Fruit fly (Drosophila melanogaster) whole organism, embryonic: ENCODE data around the gene NimC1.

Source experiments
- ATbp ChIP-seq: fragments of 200-800 bp; sonication (Bioruptor generic); optimal IDR thresholded peaks from 2 replicates; lab custom pipeline; 2017; ENCODE audit warnings: missing biosample characterization, mild to moderate bottlenecking, missing genetic modification characterization, missing genetic modification reagents
- Atf-2 ChIP-seq: fragments of 200-800 bp; sonication (Bioruptor generic); optimal IDR thresholded peaks from 2 replicates; lab custom pipeline; 2016; ENCODE audit warnings: missing biosample characterization, missing genetic modification characterization
- Bteb2 ChIP-seq: fragments of 200-800 bp; sonication (Bioruptor generic); optimal IDR thresholded peaks from 2 replicates; lab custom pipeline; 2016; ENCODE audit warnings: missing biosample characterization, missing genetic modification characterization
- CG11085 ChIP-seq: fragments of 200-800 bp; sonication (Bioruptor generic); IDR thresholded peaks from 2 replicates; pipeline ENCODE4 v1.3.6; 2022; ENCODE audit warnings: missing biosample characterization, missing genetic modification characterization
- CG11696 ChIP-seq: fragments of 200-800 bp; sonication (Bioruptor generic); IDR thresholded peaks from 2 replicates; pipeline ENCODE4 v1.3.6; 2022; ENCODE audit warnings: missing biosample characterization, missing genetic modification characterization
- CG12236 ChIP-seq: fragments of 200-800 bp; sonication (Bioruptor generic); optimal IDR thresholded peaks from 2 replicates; lab custom pipeline; 2016; ENCODE audit warnings: missing biosample characterization, missing genetic modification characterization
- CG1233 ChIP-seq: fragments of 200-800 bp; sonication (Bioruptor generic); optimal IDR thresholded peaks from 4 replicates; lab custom pipeline; 2018; ENCODE audit warnings: missing biosample characterization, mild to moderate bottlenecking, missing genetic modification characterization
- CG14667 ChIP-seq: fragments of 200-800 bp; sonication (Bioruptor generic); IDR thresholded peaks from 2 replicates; pipeline ENCODE4 v1.3.6; 2022; ENCODE audit warnings: missing biosample characterization, missing genetic modification characterization
- CG15514 ChIP-seq: fragments of 200-800 bp; sonication (Bioruptor generic); optimal IDR thresholded peaks from 3 replicates; lab custom pipeline; 2017; ENCODE audit warnings: missing biosample characterization, missing genetic modification characterization, mild to moderate bottlenecking, moderate library complexity, missing genetic modification reagents
- CG17359 ChIP-seq: fragments of 200-800 bp; sonication (Bioruptor generic); optimal IDR thresholded peaks from 3 replicates; lab custom pipeline; 2018; ENCODE audit warnings: missing biosample characterization, mild to moderate bottlenecking, missing genetic modification characterization, moderate library complexity
- CG17361 ChIP-seq: fragments of 200-800 bp; sonication (Bioruptor generic); IDR thresholded peaks from 3 replicates; pipeline ENCODE4 v1.3.6; 2022; ENCODE audit warnings: missing biosample characterization, missing genetic modification characterization
- CG18764 ChIP-seq: fragments of 200-800 bp; sonication (Bioruptor generic); optimal IDR thresholded peaks from 3 replicates; lab custom pipeline; 2016; ENCODE audit warnings: missing biosample characterization, missing genetic modification characterization
- CG34376 ChIP-seq: fragments of 200-800 bp; sonication (Bioruptor generic); optimal IDR thresholded peaks from 2 replicates; lab custom pipeline; 2018; ENCODE audit warnings: missing biosample characterization, mild to moderate bottlenecking, missing genetic modification characterization
- CG3847 ChIP-seq: fragments of 200-800 bp; sonication (Bioruptor generic); IDR thresholded peaks from 2 replicates; pipeline ENCODE4 v1.3.6; 2022; ENCODE audit warnings: missing biosample characterization, missing genetic modification characterization
- CG4328 ChIP-seq: fragments of 200-800 bp; sonication (Bioruptor generic); optimal IDR thresholded peaks from 3 replicates; lab custom pipeline; 2017; ENCODE audit warnings: missing biosample characterization, missing genetic modification reagents, missing genetic modification characterization
- CG4617 ChIP-seq: fragments of 200-800 bp; sonication (Bioruptor generic); optimal IDR thresholded peaks from 3 replicates; lab custom pipeline; 2016; ENCODE audit warnings: missing biosample characterization, missing genetic modification characterization, borderline replicate concordance
- CG7786 ChIP-seq: fragments of 200-800 bp; sonication (Bioruptor generic); optimal IDR thresholded peaks from 2 replicates; lab custom pipeline; 2016; ENCODE audit warnings: missing biosample characterization, missing genetic modification characterization
- CG9727 ChIP-seq: fragments of 200-800 bp; sonication (Bioruptor generic); optimal IDR thresholded peaks from 3 replicates; lab custom pipeline; 2017; ENCODE audit warnings: missing biosample characterization, mild to moderate bottlenecking, missing genetic modification characterization
- CG9817 ChIP-seq: fragments of 200-800 bp; sonication (Bioruptor generic); optimal IDR thresholded peaks from 2 replicates; lab custom pipeline; 2018; ENCODE audit warnings: missing biosample characterization, mild to moderate bottlenecking, missing genetic modification characterization, moderate library complexity
- CrebB ChIP-seq: fragments of 200-800 bp; sonication (Bioruptor generic); optimal IDR thresholded peaks from 3 replicates; lab custom pipeline; 2018; ENCODE audit warnings: missing biosample characterization, mild to moderate bottlenecking, missing genetic modification characterization
- Deaf1 ChIP-seq: fragments of 200-800 bp; optimal IDR thresholded peaks from 3 replicates; lab custom pipeline; 2019; ENCODE audit warnings: missing biosample characterization, mild to moderate bottlenecking, missing genetic modification characterization, moderate library complexity
- Dek ChIP-seq: fragments of 200-800 bp; sonication (Bioruptor generic); optimal IDR thresholded peaks from 3 replicates; lab custom pipeline; 2019; ENCODE audit warnings: missing biosample characterization, mild to moderate bottlenecking, missing genetic modification characterization, moderate library complexity
- Dfd ChIP-seq, 2 experiments: fragments of >200 bp; optimal IDR thresholded peaks; 2 replicates each; lab custom pipeline; 2017; ENCODE audit warnings: missing biosample characterization in 2 of 2, missing genetic modification characterization in 2 of 2
- ERR ChIP-seq: fragments of 200-800 bp; sonication (Bioruptor generic); optimal IDR thresholded peaks from 2 replicates; lab custom pipeline; 2016; ENCODE audit warnings: missing biosample characterization, missing genetic modification characterization
- HLHmδ ChIP-seq: fragments of 200-800 bp; sonication (Bioruptor generic); optimal IDR thresholded peaks from 2 replicates; lab custom pipeline; 2018; ENCODE audit warnings: missing biosample characterization, mild to moderate bottlenecking, missing genetic modification characterization, moderate library complexity
- HmgD ChIP-seq: fragments of 200-800 bp; sonication (Bioruptor generic); optimal IDR thresholded peaks from 3 replicates; lab custom pipeline; 2016; ENCODE audit warnings: missing biosample characterization, missing genetic modification characterization
- Jarid2 ChIP-seq: fragments of 200-800 bp; sonication (Bioruptor generic); optimal IDR thresholded peaks from 3 replicates; lab custom pipeline; 2017; ENCODE audit warnings: mild to moderate bottlenecking, missing biosample characterization, missing genetic modification reagents, missing genetic modification characterization
- Max ChIP-seq: fragments of 200-800 bp; sonication (Bioruptor generic); optimal IDR thresholded peaks from 2 replicates; lab custom pipeline; 2016; ENCODE audit warnings: missing biosample characterization, mild to moderate bottlenecking, missing genetic modification characterization
- Nf-YC ChIP-seq: fragments of 200-800 bp; optimal IDR thresholded peaks from 3 replicates; lab custom pipeline; 2019; ENCODE audit warnings: missing biosample characterization, mild to moderate bottlenecking, missing genetic modification characterization, moderate library complexity
- Oli ChIP-seq: fragments of 200-800 bp; sonication (Bioruptor generic); optimal IDR thresholded peaks from 2 replicates; lab custom pipeline; 2018; ENCODE audit warnings: missing biosample characterization, mild to moderate bottlenecking, missing genetic modification characterization, moderate library complexity
- Sin3A ChIP-seq: fragments of >200 bp; optimal IDR thresholded peaks from 2 replicates; lab custom pipeline; 2018
- ac ChIP-seq: fragments of 200-800 bp; sonication (Bioruptor generic); optimal IDR thresholded peaks from 3 replicates; lab custom pipeline; 2017; ENCODE audit warnings: missing biosample characterization, mild to moderate bottlenecking, missing genetic modification characterization
- cad ChIP-seq: fragments of >200 bp; optimal IDR thresholded peaks from 2 replicates; lab custom pipeline; 2017; ENCODE audit warnings: missing biosample characterization, missing genetic modification characterization
- dimm ChIP-seq: fragments of 200-800 bp; sonication (Bioruptor generic); IDR thresholded peaks from 2 replicates; pipeline ENCODE4 v1.3.6; 2022; ENCODE audit warnings: missing biosample characterization, missing genetic modification characterization
- disco-r ChIP-seq: fragments of 200-800 bp; sonication (Bioruptor generic); optimal IDR thresholded peaks from 2 replicates; lab custom pipeline; 2016; ENCODE audit warnings: missing biosample characterization, missing genetic modification characterization
- dysf ChIP-seq: fragments of 200-800 bp; sonication (Bioruptor generic); IDR thresholded peaks from 3 replicates; pipeline ENCODE4 v1.3.6; 2022; ENCODE audit warnings: missing biosample characterization, missing genetic modification characterization
- fru ChIP-seq: fragments of >200 bp; optimal IDR thresholded peaks from 2 replicates; lab custom pipeline; 2017
- ftz-f1 ChIP-seq: fragments of 200-800 bp; sonication (Bioruptor generic); optimal IDR thresholded peaks from 2 replicates; lab custom pipeline; 2016; ENCODE audit warnings: missing biosample characterization, missing genetic modification characterization
- gro ChIP-seq: fragments of 200-800 bp; sonication (Bioruptor generic); optimal IDR thresholded peaks from 2 replicates; lab custom pipeline; 2016; ENCODE audit warnings: missing biosample characterization, missing genetic modification characterization
- ind ChIP-seq: fragments of 200-800 bp; sonication (Bioruptor generic); optimal IDR thresholded peaks from 3 replicates; lab custom pipeline; 2016; ENCODE audit warnings: missing biosample characterization, missing genetic modification characterization
- luna ChIP-seq: fragments of 200-800 bp; sonication (Bioruptor generic); optimal IDR thresholded peaks from 2 replicates; lab custom pipeline; 2016; ENCODE audit warnings: missing biosample characterization, missing genetic modification characterization
- mirr ChIP-seq: fragments of 200-800 bp; sonication (Bioruptor generic); optimal IDR thresholded peaks from 3 replicates; lab custom pipeline; 2018; ENCODE audit warnings: missing biosample characterization, mild to moderate bottlenecking, missing genetic modification characterization
- nerfin-2 ChIP-seq: fragments of 200-800 bp; sonication (Bioruptor generic); IDR thresholded peaks from 2 replicates; pipeline ENCODE4 v1.3.6; 2022; ENCODE audit warnings: missing biosample characterization, missing genetic modification characterization; ENCODE audit not compliant: partially characterized antibody
- otp ChIP-seq: fragments of 200-800 bp; sonication (Bioruptor generic); IDR thresholded peaks from 3 replicates; pipeline ENCODE4, ENCODE4 v1.3.6; 2022; ENCODE audit warnings: missing biosample characterization, missing genetic modification characterization
- pita ChIP-seq: fragments of 200-800 bp; sonication (Bioruptor generic); optimal IDR thresholded peaks from 2 replicates; lab custom pipeline; 2017; ENCODE audit warnings: missing biosample characterization, mild to moderate bottlenecking, missing genetic modification characterization
- ro ChIP-seq: fragments of 200-800 bp; sonication (Bioruptor generic); IDR thresholded peaks from 2 replicates; pipeline ENCODE4 v1.3.6; 2022; ENCODE audit warnings: missing biosample characterization, missing genetic modification characterization
- row ChIP-seq: fragments of 200-800 bp; sonication (Bioruptor generic); IDR thresholded peaks from 3 replicates; pipeline ENCODE4 v1.3.6; 2022; ENCODE audit warnings: missing biosample characterization, missing genetic modification characterization
- sima ChIP-seq: fragments of 200-800 bp; sonication (Bioruptor generic); optimal IDR thresholded peaks from 2 replicates; lab custom pipeline; 2016; ENCODE audit warnings: missing biosample characterization, missing genetic modification characterization
- sna ChIP-seq: fragments of 200-800 bp; sonication (Bioruptor generic); IDR thresholded peaks from 2 replicates; pipeline ENCODE4 v1.3.6; 2022; ENCODE audit warnings: missing biosample characterization, missing genetic modification characterization; ENCODE audit not compliant: partially characterized antibody
- tap ChIP-seq: fragments of 200-800 bp; optimal IDR thresholded peaks from 3 replicates; lab custom pipeline; 2019; ENCODE audit warnings: missing biosample characterization, mild to moderate bottlenecking, missing genetic modification characterization, moderate library complexity
- tin ChIP-seq: fragments of 200-800 bp; sonication (Bioruptor generic); optimal IDR thresholded peaks from 3 replicates; lab custom pipeline; 2016; ENCODE audit warnings: missing biosample characterization, missing genetic modification characterization

Gene NimC1

dm6 chr2L:14022130-14022735 is 45.7 kb upstream of the NimC1 start (continued):
- peak; percentile 93 for TF ChIP-seq ATbp (GFP tag; lab: Kevin White, UChicago)
- TF ChIP-seq CG34376 (GFP tag; lab: Kevin White, UChicago), result peak; percentile 3
- TF ChIP-seq CG7786 (GFP tag; lab: Kevin White, UChicago), result peak; percentile 7
- peak; percentile 94 for TF ChIP-seq CG3847
- peak; percentile 54; the same call in 2 of the 3 replicates for TF ChIP-seq otp (GFP tag; lab: Robert Waterston, UW)
- TF ChIP-seq gro, result peak; percentile 54
- TF ChIP-seq HmgD (GFP tag; lab: Kevin White, UChicago), result peak; percentile 2
- peak; percentile 83 for TF ChIP-seq Deaf1 (tag; lab: Kevin White, UChicago)
- peak; percentile 80 for TF ChIP-seq CrebB (tag; lab: Kevin White, UChicago)
- TF ChIP-seq CG4328 (GFP tag; lab: Kevin White, UChicago), result peak; percentile 92
- no peak for TF ChIP-seq cad (GFP tag; lab: Kevin White, UChicago)
- peak; percentile 10 for TF ChIP-seq ERR (GFP tag; lab: Kevin White, UChicago)
- no peak for TF ChIP-seq Sin3A (lab: Kevin White, UChicago)
- peak; percentile 61 for TF ChIP-seq Max (GFP tag; lab: Kevin White, UChicago)
- TF ChIP-seq tap (tag; lab: Kevin White, UChicago), result peak; percentile 96
- no peak for TF ChIP-seq fru
- TF ChIP-seq CG4617 (GFP tag; lab: Kevin White, UChicago), result peak; percentile 41
- peak; percentile 69 for TF ChIP-seq HLHmδ (GFP tag; lab: Kevin White, UChicago)
- TF ChIP-seq Bteb2, result no peak
- no peak for TF ChIP-seq pita
- peak; percentile 82 for TF ChIP-seq ro (GFP tag; lab: Robert Waterston, UW)
- TF ChIP-seq Nf-YC (tag; lab: Kevin White, UChicago), result peak; percentile 89
- TF ChIP-seq ftz-f1 (GFP tag; lab: Kevin White, UChicago), result no peak
- TF ChIP-seq Dfd (GFP tag; optimal IDR thresholded peaks at IDR 0.05; lab: Kevin White, UChicago), result no peak
- peak; percentile 86 for TF ChIP-seq CG15514 (GFP tag; lab: Kevin White, UChicago)
- peak; percentile 96 for TF ChIP-seq Dek (tag; lab: Kevin White, UChicago)
- peak; percentile 81 for TF ChIP-seq dimm (GFP tag; lab: Robert Waterston, UW)
- TF ChIP-seq Jarid2 (GFP tag; lab: Kevin White, UChicago), result peak; percentile 79
- peak; percentile 96 for TF ChIP-seq CG17359 (tag; lab: Kevin White, UChicago)
- TF ChIP-seq luna, result no peak
- TF ChIP-seq sna, result no peak
- peak; percentile 94 for TF ChIP-seq CG1233 (GFP tag; lab: Kevin White, UChicago)
- TF ChIP-seq row, result peak; percentile 96
- TF ChIP-seq CG17361 (GFP tag; lab: Robert Waterston, UW), result peak; percentile 99
- peak; percentile 76 for TF ChIP-seq CG11085 (GFP tag; lab: Robert Waterston, UW)
- TF ChIP-seq CG14667 (GFP tag; lab: Robert Waterston, UW), result peak; percentile 89
- peak; percentile 97 for TF ChIP-seq dysf (GFP tag; lab: Robert Waterston, UW)
- peak; percentile 84 for TF ChIP-seq ind (GFP tag; lab: Kevin White, UChicago)
- peak; percentile 87 for TF ChIP-seq CG11696
- TF ChIP-seq CG9727, result peak; percentile 97
- no peak for TF ChIP-seq nerfin-2 (GFP tag; lab: Robert Waterston, UW)
- TF ChIP-seq ac, result peak; percentile 56
- peak; percentile 96 for TF ChIP-seq Oli
- peak; percentile 15 for TF ChIP-seq disco-r
- TF ChIP-seq tin (GFP tag; lab: Kevin White, UChicago), result peak; percentile 49
- TF ChIP-seq mirr (GFP tag; lab: Kevin White, UChicago), result peak; percentile 99
- TF ChIP-seq CG18764 (GFP tag; lab: Kevin White, UChicago), result peak; percentile 77
- TF ChIP-seq CG9817 (tag; lab: Kevin White, UChicago), result peak; percentile 93
- no peak for TF ChIP-seq CG12236 (GFP tag; lab: Kevin White, UChicago)
- no peak for TF ChIP-seq Atf-2 (GFP tag; lab: Kevin White, UChicago)
- no peak for TF ChIP-seq sima (GFP tag; lab: Kevin White, UChicago)
